Fruit fly (Drosophila melanogaster): ENCODE measurements around the gene RYa-R.

Gene RYa-R

dm6 chr3R:26980282-26980691 is 16.5 kb upstream of the RYa-R start (continued):
- TF ChIP-seq otp (GFP tag; IDR thresholded peaks at IDR 0.05) (peak; percentile 23; the same call in 1 of the 3 replicates), NFAT (GFP tag; IDR thresholded peaks at IDR 0.05) (peak; percentile 39; the same call in 1 of the 2 replicates), CG17385 (GFP tag; optimal IDR thresholded peaks at IDR 0.05) (peak; percentile 24), Rfx (GFP tag; IDR thresholded peaks at IDR 0.05) (peak; percentile 46; the same call in 1 of the 2 replicates), tll (GFP tag; optimal IDR thresholded peaks at IDR 0.05) (no peak), BtbVII (GFP tag; optimal IDR thresholded peaks at IDR 0.05) (peak; percentile 1), CG7963 (GFP tag; IDR thresholded peaks at IDR 0.05; ENCODE audit: partially characterized antibody) (no peak), sug (tag; optimal IDR thresholded peaks at IDR 0.05) (peak; percentile 54), CG10959 (GFP tag; IDR thresholded peaks at IDR 0.05) (no peak), Oaz (GFP tag; IDR thresholded peaks at IDR 0.05) (no peak), CG6854 (GFP tag; optimal IDR thresholded peaks at IDR 0.05) (peak; percentile 49)

DNA sequence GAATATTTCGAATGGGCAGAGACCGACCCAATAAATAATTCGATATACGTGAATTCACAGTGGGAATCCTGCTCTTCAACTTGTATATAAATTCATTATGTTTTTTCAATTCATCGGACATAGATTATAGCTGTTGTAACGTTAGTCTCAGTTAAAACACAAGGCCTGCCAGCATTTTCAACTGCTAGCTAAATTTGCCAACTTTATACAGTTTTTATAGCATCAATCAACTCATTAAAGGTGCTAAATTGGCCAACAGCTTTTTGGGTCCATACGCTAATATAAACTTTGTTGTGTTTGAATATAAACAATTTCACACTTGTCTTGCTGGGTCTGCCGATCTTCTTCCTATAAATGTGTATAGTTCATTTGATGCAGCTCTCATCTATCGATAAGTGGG is 14.7 kb upstream of the RYa-R start:
- no peak for TF ChIP-seq lov (optimal IDR thresholded peaks at IDR 0.05)
- no peak for TF ChIP-seq lov (GFP tag; IDR thresholded peaks at IDR 0.05)
- TF ChIP-seq CG6175 (GFP tag; IDR thresholded peaks at IDR 0.05), result no peak
- TF ChIP-seq sd (tag; optimal IDR thresholded peaks at IDR 0.05), result peak; percentile 23
- peak; percentile 17 for TF ChIP-seq CG2678 (tag; optimal IDR thresholded peaks at IDR 0.05)
- peak; percentile 18; the same call in 1 of the 2 replicates for TF ChIP-seq Atf6 (GFP tag; IDR thresholded peaks at IDR 0.05)
- peak; percentile 52 for TF ChIP-seq Med (GFP tag)
- TF ChIP-seq Eip74EF (GFP tag; optimal IDR thresholded peaks at IDR 0.05), result peak in 1 of 2 experiments; percentile 13
- TF ChIP-seq chinmo (GFP tag; IDR thresholded peaks at IDR 0.05; ENCODE audit: partially characterized antibody), result 0 out of 4 replicates have a peak, but pooled peaks have one; percentile 50
- peak; percentile 62 for TF ChIP-seq gro (GFP tag; optimal IDR thresholded peaks at IDR 0.05)

DNA sequence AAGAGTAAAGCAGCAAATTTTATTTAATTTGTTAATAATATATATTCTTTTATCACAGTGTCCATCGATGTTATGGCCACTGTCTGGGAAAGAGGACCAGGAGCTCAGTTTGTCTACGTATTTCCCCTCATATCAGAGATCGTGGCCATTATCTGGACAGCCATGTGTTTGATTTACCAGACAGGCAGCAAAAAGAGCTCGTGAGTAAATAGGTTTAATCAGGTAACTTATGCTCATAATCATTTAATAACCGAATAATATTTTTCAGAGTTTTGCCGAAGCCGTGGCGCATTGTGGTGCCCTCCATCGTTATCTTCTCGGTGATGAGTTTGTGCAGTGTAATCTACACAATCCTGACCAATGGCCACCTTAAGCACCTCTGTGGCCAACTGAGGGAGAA is 12.3 kb upstream of the RYa-R start:
- TF ChIP-seq exex (tag; optimal IDR thresholded peaks at IDR 0.05) (peak; percentile 77), esg (GFP tag; conservative IDR thresholded peaks at IDR 0.05) (no peak), grn (GFP tag; optimal IDR thresholded peaks at IDR 0.05) (peak; percentile 52)

dm6 chr3R:26987455-26987854 is 9.3 kb upstream of the RYa-R start:
- TF ChIP-seq CG12219 (GFP tag; optimal IDR thresholded peaks at IDR 0.05), result no peak
- TF ChIP-seq Fer3 (tag; optimal IDR thresholded peaks at IDR 0.05), result no peak
- no peak for TF ChIP-seq bigmax (GFP tag; optimal IDR thresholded peaks at IDR 0.05)
- TF ChIP-seq CG8290 (GFP tag; optimal IDR thresholded peaks at IDR 0.05), result no peak
- peak in 1 of 2 experiments; percentile 8 for TF ChIP-seq CG8290 (tag; optimal IDR thresholded peaks at IDR 0.05)
- peak; percentile 50 for TF ChIP-seq CG13296 (GFP tag; optimal IDR thresholded peaks at IDR 0.05)
- no peak for TF ChIP-seq cas (GFP tag; IDR thresholded peaks at IDR 0.05)
- TF ChIP-seq CkIIα-i1 (GFP tag; IDR thresholded peaks at IDR 0.05), result no peak
- TF ChIP-seq CG13775 (GFP tag; optimal IDR thresholded peaks at IDR 0.05), result no peak
- peak; percentile 21 for TF ChIP-seq CG12071 (GFP tag; optimal IDR thresholded peaks at IDR 0.05)
- no peak for TF ChIP-seq gce (GFP tag; IDR thresholded peaks at IDR 0.05)
- no peak for TF ChIP-seq CG13424 (tag; optimal IDR thresholded peaks at IDR 0.05)
- no peak for TF ChIP-seq Doc3 (GFP tag; IDR thresholded peaks at IDR 0.05; ENCODE audit: partially characterized antibody)
- no peak for TF ChIP-seq CG14860 (GFP tag; IDR thresholded peaks at IDR 0.05; ENCODE audit: partially characterized antibody)
- no peak for TF ChIP-seq nom (GFP tag; optimal IDR thresholded peaks at IDR 0.05)
- TF ChIP-seq CG2889 (GFP tag; IDR thresholded peaks at IDR 0.05), result no peak
- TF ChIP-seq CG15073 (GFP tag; optimal IDR thresholded peaks at IDR 0.05), result no peak
- TF ChIP-seq Xbp1 (GFP tag; optimal IDR thresholded peaks at IDR 0.05), result no peak
- no peak for TF ChIP-seq Bdp1 (GFP tag; optimal IDR thresholded peaks at IDR 0.05)
- TF ChIP-seq sob (GFP tag; IDR thresholded peaks at IDR 0.05), result peak; percentile 45; the same call in 1 of the 2 replicates
- no peak for TF ChIP-seq CG4282 (GFP tag; optimal IDR thresholded peaks at IDR 0.05)
- TF ChIP-seq CG13287 (GFP tag; IDR thresholded peaks at IDR 0.05; ENCODE audit: partially characterized antibody), result no peak
- no peak for TF ChIP-seq Poxn (GFP tag; IDR thresholded peaks at IDR 0.05)
- TF ChIP-seq Chrac-16 (GFP tag; optimal IDR thresholded peaks at IDR 0.05), result no peak

Data from whole organism, embryonic.